Fruit fly (Drosophila melanogaster): ENCODE results near the gene CG17782.
A peak's percentile ranks its signal among the peaks of the same experiment; 100 is the strongest.

CG17782 gene

DNA sequence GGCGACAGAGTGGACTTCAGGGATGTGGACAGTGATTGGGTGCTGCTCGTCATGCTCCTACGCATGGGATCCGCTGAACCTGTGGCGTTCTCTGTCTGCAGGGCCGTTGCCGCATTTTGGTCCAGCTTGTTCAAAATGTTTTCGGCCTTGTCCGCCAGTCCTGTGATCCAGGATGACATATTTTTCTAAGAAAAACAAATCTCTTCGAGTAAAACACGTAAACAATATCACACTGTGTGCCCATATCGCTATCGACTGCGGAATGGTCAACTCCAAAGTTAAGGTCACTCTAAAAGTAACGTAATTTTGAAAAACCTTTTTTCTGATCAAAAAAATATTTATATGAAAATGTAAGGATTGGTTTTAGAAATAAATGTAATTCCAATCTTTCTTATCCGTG lies 14.9 kb downstream of the CG17782 start, which contains the start of gene Golgin84 (continued):
- TF ChIP-seq gfzf (GFP tag; optimal IDR thresholded peaks at IDR 0.05) (peak; percentile 71), ara (GFP tag; IDR thresholded peaks at IDR 0.05) (no peak), Bdp1 (GFP tag; optimal IDR thresholded peaks at IDR 0.05) (no peak), CG10462 (GFP tag; optimal IDR thresholded peaks at IDR 0.05) (no peak), Myb (GFP tag; optimal IDR thresholded peaks at IDR 0.05) (peak; percentile 94), slbo (GFP tag; IDR thresholded peaks at IDR 0.05) (no peak), HLHmδ (GFP tag; optimal IDR thresholded peaks at IDR 0.05) (no peak), MTF-1 (GFP tag; optimal IDR thresholded peaks at IDR 0.05; ENCODE audit: borderline replicate concordance) (no peak), CG3995 (GFP tag; optimal IDR thresholded peaks at IDR 0.05) (peak; percentile 24), ems (GFP tag; optimal IDR thresholded peaks at IDR 0.05) (no peak), CG4707 (GFP tag; optimal IDR thresholded peaks at IDR 0.05) (no peak), dysf (GFP tag; IDR thresholded peaks at IDR 0.05) (no peak), CG15696 (tag; optimal IDR thresholded peaks at IDR 0.05) (no peak), CG12071 (GFP tag; optimal IDR thresholded peaks at IDR 0.05) (no peak), CG4854 (GFP tag; optimal IDR thresholded peaks at IDR 0.05) (no peak), chn (GFP tag; optimal IDR thresholded peaks at IDR 0.05) (no peak), CG7987 (GFP tag; optimal IDR thresholded peaks at IDR 0.05) (no peak), Doc3 (GFP tag; IDR thresholded peaks at IDR 0.05; ENCODE audit: partially characterized antibody) (no peak), stwl (tag; optimal IDR thresholded peaks at IDR 0.05) (peak; percentile 40), ato (GFP tag; IDR thresholded peaks at IDR 0.05; ENCODE audit: partially characterized antibody) (peak; percentile 22; the same call in 1 of the 2 replicates), Dek (tag; optimal IDR thresholded peaks at IDR 0.05) (no peak), sd (tag; optimal IDR thresholded peaks at IDR 0.05) (no peak), Pdp1 (GFP tag; optimal IDR thresholded peaks at IDR 0.05) (no peak), Max (GFP tag; optimal IDR thresholded peaks at IDR 0.05) (no peak), eve (GFP tag; optimal IDR thresholded peaks at IDR 0.05) (no peak), Bteb2 (GFP tag; optimal IDR thresholded peaks at IDR 0.05) (no peak), abd-A (tag; optimal IDR thresholded peaks at IDR 0.05) (no peak), Camta (GFP tag; optimal IDR thresholded peaks at IDR 0.05) (no peak), Scr (GFP tag; IDR thresholded peaks at IDR 0.05; ENCODE audit: partially characterized antibody) (no peak), dati (GFP tag; IDR thresholded peaks at IDR 0.05) (no peak), salm (tag; optimal IDR thresholded peaks at IDR 0.05) (no peak), CG18619 (GFP tag; optimal IDR thresholded peaks at IDR 0.05) (no peak), CG4360 (GFP tag; IDR thresholded peaks at IDR 0.05) (no peak), Ets97D (GFP tag; optimal IDR thresholded peaks at IDR 0.05) (peak; percentile 16), Vsx1 (GFP tag; optimal IDR thresholded peaks at IDR 0.05) (no peak), CG15514 (GFP tag; optimal IDR thresholded peaks at IDR 0.05) (no peak), Mes4 (GFP tag; optimal IDR thresholded peaks at IDR 0.05) (no peak), NK7.1 (GFP tag; optimal IDR thresholded peaks at IDR 0.05) (no peak), pzg (GFP tag; optimal IDR thresholded peaks at IDR 0.05) (peak; percentile 36), CG16813 (GFP tag; IDR thresholded peaks at IDR 0.05; ENCODE audit: partially characterized antibody) (no peak), MBD-R2 (GFP tag; IDR thresholded peaks at IDR 0.05) (peak; percentile 47), CG9437 (GFP tag; optimal IDR thresholded peaks at IDR 0.05) (peak; percentile 89), nmo (GFP tag; optimal IDR thresholded peaks at IDR 0.05) (no peak), nom (GFP tag; optimal IDR thresholded peaks at IDR 0.05) (no peak), Dp (GFP tag; optimal IDR thresholded peaks at IDR 0.05) (peak; percentile 21), otp (GFP tag; IDR thresholded peaks at IDR 0.05) (no peak), CG7963 (GFP tag; IDR thresholded peaks at IDR 0.05; ENCODE audit: partially characterized antibody) (no peak), Lpt (GFP tag; optimal IDR thresholded peaks at IDR 0.05) (no peak), CG10431 (GFP tag; optimal IDR thresholded peaks at IDR 0.05) (no peak), CG4617 (GFP tag; optimal IDR thresholded peaks at IDR 0.05; ENCODE audit: borderline replicate concordance) (peak; percentile 67), CTCF (GFP tag; optimal IDR thresholded peaks at IDR 0.05) (no peak)

Data from whole organism, embryonic.